Fruit fly (Drosophila melanogaster) whole organism, embryonic: ENCODE measurements around the gene CG31743.

Source experiments
- C15 ChIP-seq: fragments of 200-800 bp; sonication (Bioruptor generic); IDR thresholded peaks from 3 replicates; pipeline ENCODE4 v1.3.6; 2022; ENCODE audit warnings: missing biosample characterization, missing genetic modification characterization
- CG15073 ChIP-seq: fragments of 200-800 bp; sonication (Bioruptor generic); optimal IDR thresholded peaks from 2 replicates; lab custom pipeline; 2016; ENCODE audit warnings: missing biosample characterization, missing genetic modification characterization
- CG18619 ChIP-seq: fragments of 200-800 bp; sonication (Bioruptor generic); optimal IDR thresholded peaks from 3 replicates; lab custom pipeline; 2017; ENCODE audit warnings: missing biosample characterization, mild to moderate bottlenecking, missing genetic modification characterization
- CG7271 ChIP-seq: fragments of 200-800 bp; sonication (Bioruptor generic); optimal IDR thresholded peaks from 2 replicates; lab custom pipeline; 2018; ENCODE audit warnings: missing biosample characterization, mild to moderate bottlenecking, missing genetic modification characterization, moderate library complexity
- Nf-YC ChIP-seq: fragments of 200-800 bp; optimal IDR thresholded peaks from 3 replicates; lab custom pipeline; 2019; ENCODE audit warnings: missing biosample characterization, mild to moderate bottlenecking, missing genetic modification characterization, moderate library complexity
- Poxn ChIP-seq: fragments of 200-800 bp; sonication (Bioruptor generic); IDR thresholded peaks from 2 replicates; pipeline ENCODE4 v1.3.6; 2022; ENCODE audit warnings: missing biosample characterization, missing genetic modification characterization
- Sox102F ChIP-seq: fragments of 200-800 bp; sonication (Bioruptor generic); optimal IDR thresholded peaks from 2 replicates; lab custom pipeline; 2018; ENCODE audit warnings: missing biosample characterization, mild to moderate bottlenecking, missing genetic modification characterization, moderate library complexity

- TF ChIP-seq Sox102F (no peak), Nf-YC (no peak), CG18619 (GFP tag; lab: Kevin White, UChicago) (no peak), Poxn (GFP tag; lab: Robert Waterston, UW) (no peak), C15 (no peak), CG15073 (GFP tag; lab: Kevin White, UChicago) (no peak), CG7271 (tag; lab: Kevin White, UChicago) (no peak)
Observed at dm6 chr2L:16882372-16882771, 3.1 kb downstream of the CG31743 start.
